Worm (Caenorhabditis elegans) whole organism, midembryonic: ENCODE measurements around the gene fbxc-36.

ENCODE experiments used
- T22C8.4 ChIP-seq: fragments of 200-800 bp; sonication (Bioruptor generic); IDR thresholded peaks from 2 replicates; pipeline ENCODE4 v1.3.6; 2022; ENCODE audit warnings: missing genetic modification characterization, missing compliant biosample characterization
- cog-1 ChIP-seq: sonication (generic microtip); optimal IDR thresholded peaks from 2 replicates; lab custom pipeline; 2016; ENCODE audit warnings: missing genetic modification characterization, missing compliant biosample characterization
- flt-1 ChIP-seq: fragments of 200-800 bp; sonication (Bioruptor generic); IDR thresholded peaks from 2 replicates; pipeline ENCODE4 v1.3.6; 2022; ENCODE audit warnings: missing genetic modification characterization, missing compliant biosample characterization
- klf-2 ChIP-seq: fragments of 200-800 bp; sonication (Bioruptor generic); conservative IDR thresholded peaks from 2 replicates; pipeline ENCODE4 v1.3.6; 2022; ENCODE audit warnings: missing genetic modification reagents, missing genetic modification characterization, missing compliant biosample characterization
- med-1 ChIP-seq: sonication (generic microtip); optimal IDR thresholded peaks from 2 replicates; lab custom pipeline; 2017; ENCODE audit warnings: missing genetic modification characterization, mild to moderate bottlenecking, missing compliant biosample characterization, antibody characterized with exemption, missing genetic modification reagents; ENCODE audit not compliant: insufficient read depth
- ref-1 ChIP-seq: fragments of 200-800 bp; sonication (Bioruptor generic); conservative IDR thresholded peaks from 2 replicates; pipeline ENCODE4 v1.3.6; 2022; ENCODE audit warnings: missing genetic modification reagents, missing genetic modification characterization, missing compliant biosample characterization
- tab-1 ChIP-seq: fragments of 200-800 bp; sonication (Bioruptor generic); IDR thresholded peaks from 2 replicates; pipeline ENCODE4 v1.3.6; 2022; ENCODE audit warnings: missing genetic modification characterization, missing compliant biosample characterization
- ztf-23 ChIP-seq: fragments of 200-800 bp; sonication (Bioruptor generic); IDR thresholded peaks from 2 replicates; pipeline ENCODE4 v1.3.6; 2022; ENCODE audit warnings: missing genetic modification reagents, missing genetic modification characterization, missing compliant biosample characterization
- ztf-29 ChIP-seq: fragments of 200-800 bp; sonication (Bioruptor generic); IDR thresholded peaks from 2 replicates; pipeline ENCODE4 v1.3.6; 2022; ENCODE audit warnings: missing genetic modification reagents, missing genetic modification characterization, missing compliant biosample characterization

ce11 chrII:948091-948490 lies 7.3 kb downstream of the fbxc-36 start, which contains the start of gene fbxc-32:
- TF ChIP-seq cog-1 (tag; lab: Kevin White, UChicago) (no peak), ref-1 (GFP tag; lab: Robert Waterston, UW) (no peak), ztf-23 (GFP tag; lab: Robert Waterston, UW) (no peak), klf-2 (no peak), T22C8.4 (GFP tag; lab: Robert Waterston, UW) (no peak), ztf-29 (GFP tag; lab: Robert Waterston, UW) (no peak), flt-1 (GFP tag; lab: Robert Waterston, UW) (no peak), med-1 (GFP tag; lab: Kevin White, UChicago) (no peak), tab-1 (no peak)
